Worm (Caenorhabditis elegans) whole organism, mixed stage, embryonic: Measurements from ENCODE around the gene rabn-5.

Experiments
- lsy-2 ChIP-seq: fragments of 150-350 bp; optimal IDR thresholded peaks from 2 replicates; lab custom pipeline; 2014; ENCODE audit warnings: missing biosample characterization, missing genetic modification characterization
- nhr-12 ChIP-seq: fragments of 150-350 bp; optimal IDR thresholded peaks from 2 replicates; lab custom pipeline; 2014; ENCODE audit warnings: missing biosample characterization, missing genetic modification characterization
- pha-4 ChIP-seq: fragments of 150-350 bp; optimal IDR thresholded peaks from 2 replicates; lab custom pipeline; 2018; ENCODE audit warnings: missing biosample characterization, missing genetic modification reagents, missing genetic modification characterization
- snpc-4 ChIP-seq: fragments of 150-350 bp; optimal IDR thresholded peaks from 2 replicates; lab custom pipeline; 2014; ENCODE audit warnings: missing biosample characterization, missing genetic modification characterization
- unc-120 ChIP-seq: sonication (generic microtip); optimal IDR thresholded peaks from 2 replicates; lab custom pipeline; 2017; ENCODE audit warnings: missing genetic modification characterization, missing compliant biosample characterization; ENCODE audit not compliant: poor library complexity, severe bottlenecking
- unc-39 ChIP-seq: fragments of 150-350 bp; optimal IDR thresholded peaks from 2 replicates; lab custom pipeline; 2014; ENCODE audit warnings: missing biosample characterization, missing genetic modification characterization
- unc-62 ChIP-seq: fragments of 150-350 bp; optimal IDR thresholded peaks from 2 replicates; lab custom pipeline; 2014; ENCODE audit warnings: missing biosample characterization, missing genetic modification reagents, missing genetic modification characterization
- ztf-11 ChIP-seq: fragments of 150-350 bp; optimal IDR thresholded peaks from 2 replicates; lab custom pipeline; 2014; ENCODE audit warnings: missing biosample characterization, missing genetic modification characterization

DNA sequence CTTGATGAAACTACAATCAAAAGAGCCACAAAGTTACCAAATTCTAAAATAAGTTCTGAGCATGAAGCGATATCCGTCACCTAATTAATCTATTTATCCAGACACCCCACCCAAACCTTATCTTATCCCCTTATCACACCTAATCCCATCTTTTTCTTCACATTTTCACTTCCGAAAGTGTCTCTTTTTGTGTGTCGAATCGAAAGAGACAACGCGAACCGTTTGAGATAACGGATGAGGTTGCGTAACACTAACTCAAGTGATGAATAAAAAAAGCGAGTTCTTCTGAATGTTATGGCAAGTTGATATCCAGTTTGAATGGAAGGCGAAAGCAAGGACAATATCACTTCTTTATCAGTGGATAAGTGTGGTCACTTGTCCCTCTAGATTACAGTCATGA is 19.2 kb downstream of the rabn-5 start:
- TF ChIP-seq unc-120 (no peak), ztf-11 (tag; lab: Kevin White, UChicago) (no peak), snpc-4 (tag; lab: Kevin White, UChicago) (no peak), unc-39 (tag; lab: Kevin White, UChicago) (no peak), unc-62 (no peak), nhr-12 (tag; lab: Kevin White, UChicago) (no peak), pha-4 (tag; lab: Kevin White, UChicago) (no peak), lsy-2 (tag; lab: Kevin White, UChicago) (no peak)
